Worm (Caenorhabditis elegans): ENCODE data around the gene R10F2.6.

DNA sequence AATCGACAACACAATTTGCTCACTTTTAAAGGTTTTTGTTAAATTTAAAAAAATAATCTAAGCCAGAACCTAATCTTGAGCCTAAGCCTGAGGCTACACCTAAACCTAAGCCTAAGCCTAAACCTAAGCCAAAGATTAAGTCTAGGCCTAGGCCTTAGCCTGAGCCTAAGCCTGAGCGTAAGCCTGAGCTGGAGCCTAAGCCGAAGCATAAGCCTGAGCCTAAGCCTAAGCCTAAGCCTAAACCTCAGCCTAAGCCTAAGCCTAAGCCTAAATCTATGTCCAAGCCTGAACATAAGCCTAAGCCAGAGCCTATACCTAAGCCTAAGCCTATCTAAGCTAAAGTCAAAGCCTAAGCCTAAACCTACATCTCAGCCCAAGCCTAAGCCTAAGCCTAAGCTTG is 6.1 kb downstream of the R10F2.6 start:
- TF ChIP-seq him-1 (tag; optimal IDR thresholded peaks at IDR 0.05) = no peak
- no peak for TF ChIP-seq dao-5 (tag; optimal IDR thresholded peaks at IDR 0.05)
- no peak for TF ChIP-seq W03F9.2 (tag; optimal IDR thresholded peaks at IDR 0.05)

All from whole organism, L4/young adult.